Worm (Caenorhabditis elegans) whole organism, early embryonic: ENCODE measurements around the gene C04C3.4.
A peak's percentile ranks its signal among the peaks of the same experiment; 100 is the strongest.
"Not testable (repeated sequence)": the region's sequence is repeated elsewhere in the genome, so short reads cannot be mapped to it uniquely, and the experiment has no call there.

Experiments
- B0310.2 ChIP-seq: sonication (generic microtip); optimal IDR thresholded peaks from 2 replicates; lab custom pipeline; 2016; ENCODE audit warnings: mild to moderate bottlenecking, missing genetic modification characterization, missing compliant biosample characterization
- F13C5.2 ChIP-seq: sonication (generic microtip); optimal IDR thresholded peaks from 2 replicates; lab custom pipeline; 2017; ENCODE audit warnings: mild to moderate bottlenecking, missing genetic modification characterization, inconsistent platforms, missing compliant biosample characterization
- aly-1 ChIP-seq: sonication (generic microtip); optimal IDR thresholded peaks from 2 replicates; lab custom pipeline; 2016; ENCODE audit warnings: missing genetic modification characterization, missing compliant biosample characterization
- ama-1 ChIP-seq: fragments of 150-350 bp; optimal IDR thresholded peaks from 2 replicates; lab custom pipeline; 2014
- ceh-13 ChIP-seq: fragments of 200-800 bp; sonication (Bioruptor generic); optimal IDR thresholded peaks from 2 replicates; lab custom pipeline; 2018; ENCODE audit warnings: mild to moderate bottlenecking, missing genetic modification characterization, missing compliant biosample characterization
- ceh-36 ChIP-seq: sonication (generic microtip); optimal IDR thresholded peaks from 2 replicates; lab custom pipeline; 2016; ENCODE audit warnings: missing genetic modification characterization, inconsistent platforms, missing compliant biosample characterization
- ets-7 ChIP-seq: sonication (generic microtip); optimal IDR thresholded peaks from 2 replicates; lab custom pipeline; 2016; ENCODE audit warnings: missing genotype, missing genetic modification characterization, missing compliant biosample characterization
- flt-1 ChIP-seq: fragments of 200-800 bp; sonication (Bioruptor generic); IDR thresholded peaks from 2 replicates; pipeline ENCODE4 v1.3.6; 2022; ENCODE audit warnings: missing genetic modification characterization, missing compliant biosample characterization
- hmbx-1 ChIP-seq: sonication (generic microtip); optimal IDR thresholded peaks from 2 replicates; lab custom pipeline; 2016; ENCODE audit warnings: mild to moderate bottlenecking, missing genetic modification characterization, missing compliant biosample characterization
- hmg-4 ChIP-seq: fragments of 200-800 bp; sonication (Bioruptor generic); optimal IDR thresholded peaks from 2 replicates; lab custom pipeline; 2018; ENCODE audit warnings: mild to moderate bottlenecking, missing genetic modification characterization, missing compliant biosample characterization
- hnd-1 ChIP-seq: sonication (generic microtip); optimal IDR thresholded peaks from 2 replicates; lab custom pipeline; 2016; ENCODE audit warnings: missing genetic modification characterization, missing compliant biosample characterization
- pes-1 ChIP-seq: fragments of 200-800 bp; sonication (Bioruptor generic); IDR thresholded peaks from 2 replicates; pipeline ENCODE4 v1.3.6; 2022; ENCODE audit warnings: missing genetic modification reagents, missing genetic modification characterization, missing compliant biosample characterization
- scrt-1 ChIP-seq: fragments of 200-800 bp; sonication (Bioruptor generic); IDR thresholded peaks from 2 replicates; pipeline ENCODE4 v1.3.6; 2022; ENCODE audit warnings: missing genetic modification characterization, missing compliant biosample characterization
- sea-1 ChIP-seq: fragments of 200-800 bp; sonication (Bioruptor generic); conservative IDR thresholded peaks from 2 replicates; pipeline ENCODE4 v1.3.6; 2022; ENCODE audit warnings: missing genetic modification characterization, missing compliant biosample characterization
- tbx-11 ChIP-seq: fragments of 200-800 bp; sonication (Bioruptor generic); IDR thresholded peaks from 2 replicates; pipeline ENCODE4 v1.3.6; 2022; ENCODE audit warnings: missing genetic modification characterization, missing compliant biosample characterization
- tbx-37 ChIP-seq: fragments of 200-800 bp; sonication (Bioruptor generic); conservative IDR thresholded peaks from 2 replicates; pipeline ENCODE4 v1.3.6; 2022; ENCODE audit warnings: missing genetic modification reagents, missing genetic modification characterization, missing compliant biosample characterization
- tra-4 ChIP-seq: sonication (generic microtip); optimal IDR thresholded peaks from 2 replicates; lab custom pipeline; 2017; ENCODE audit warnings: missing genetic modification characterization, missing compliant biosample characterization

Gene C04C3.4

ce11 chrIV:3384593-3384992, 9.6 kb upstream of the C04C3.4 start:
- TF ChIP-seq tbx-11 (GFP tag; lab: Robert Waterston, UW) (no peak), hmg-4 (GFP tag; lab: Kevin White, UChicago) (peak; percentile 19)

ce11 chrIV:3385337-3386215, 8.6 kb upstream of the C04C3.4 start, which contains the start of gene mai-2:
Gene mai-2, plus strand, starts transcription at chrIV:3385910.
- TF ChIP-seq hnd-1 (no peak), tbx-11 (GFP tag; lab: Robert Waterston, UW) (no peak), B0310.2 (tag; lab: Kevin White, UChicago) (no peak), pes-1 (GFP tag; lab: Robert Waterston, UW) (no peak)

ce11 chrIV:3386504-3387290, 7.5 kb upstream of the C04C3.4 start:
- TF ChIP-seq hmg-4 (GFP tag; lab: Kevin White, UChicago) (no peak), flt-1 (GFP tag; lab: Robert Waterston, UW) (no peak), hmbx-1 (tag; lab: Kevin White, UChicago) (no peak), aly-1 (no peak), scrt-1 (GFP tag; lab: Robert Waterston, UW) (no peak), hnd-1 (no peak), ets-7 (tag; lab: Kevin White, UChicago) (no peak), B0310.2 (tag; lab: Kevin White, UChicago) (no peak), F13C5.2 (tag; lab: Kevin White, UChicago) (no peak), pes-1 (GFP tag; lab: Robert Waterston, UW) (no peak), tbx-37 (GFP tag; lab: Robert Waterston, UW) (no peak), ama-1 (lab: Kevin White, UChicago) (no peak)

ce11 chrIV:3389999-3390398, 4.2 kb upstream of the C04C3.4 start, which contains the start of gene B0546.5:
Gene B0546.5, minus strand, starts transcription at chrIV:3390099.
- not testable (repeated sequence) for TF ChIP-seq F13C5.2 (tag; lab: Kevin White, UChicago); scrt-1 (GFP tag; lab: Robert Waterston, UW); ama-1 (lab: Kevin White, UChicago)

ce11 chrIV:3395581-3395980, 1.4 kb downstream of the C04C3.4 start, which contains the start of gene C04C3.14:
Gene C04C3.14, plus strand, starts transcription at chrIV:3395881.
- TF ChIP-seq aly-1 (no peak), hmg-4 (GFP tag; lab: Kevin White, UChicago) (no peak), ceh-13 (GFP tag; lab: Kevin White, UChicago) (no peak), scrt-1 (GFP tag; lab: Robert Waterston, UW) (no peak), tra-4 (tag; lab: Kevin White, UChicago) (no peak), F13C5.2 (tag; lab: Kevin White, UChicago) (no peak), hmbx-1 (tag; lab: Kevin White, UChicago) (no peak), ama-1 (lab: Kevin White, UChicago) (no peak), hnd-1 (no peak), pes-1 (GFP tag; lab: Robert Waterston, UW) (no peak), sea-1 (GFP tag; lab: Robert Waterston, UW) (no peak), B0310.2 (tag; lab: Kevin White, UChicago) (no peak), tbx-11 (GFP tag; lab: Robert Waterston, UW) (no peak), tbx-37 (GFP tag; lab: Robert Waterston, UW) (no peak)

- TF ChIP-seq ceh-36 (tag; lab: Kevin White, UChicago) (no peak), aly-1 (no peak), ets-7 (tag; lab: Kevin White, UChicago) (no peak)
Measured at ce11 chrIV:3398078-3398477, 3.9 kb downstream of the C04C3.4 start.

ce11 chrIV:3399015-3399722, 5.0 kb downstream of the C04C3.4 start, which contains the start of the genes dyf-3 and pdhb-1:
Gene dyf-3, minus strand, starts transcription at chrIV:3399231.
Gene pdhb-1, plus strand, starts transcription at chrIV:3399672.
- no peak for TF ChIP-seq sea-1 (GFP tag; lab: Robert Waterston, UW)
- TF ChIP-seq ceh-13 (GFP tag; lab: Kevin White, UChicago), result no peak
- no peak for TF ChIP-seq tbx-37 (GFP tag; lab: Robert Waterston, UW)
- no peak for TF ChIP-seq hnd-1
- 0 out of 2 replicates have a peak, but pooled peaks have one; percentile 38 for TF ChIP-seq scrt-1 (GFP tag; lab: Robert Waterston, UW)
- peak; percentile 40 for TF ChIP-seq F13C5.2 (tag; lab: Kevin White, UChicago)
